Fruit fly (Drosophila melanogaster) whole organism, embryonic: ENCODE data around the gene Fum1.

Experiments used
- BEAF-32 ChIP-seq: fragments of 200-800 bp; sonication (Bioruptor generic); optimal IDR thresholded peaks from 3 replicates; lab custom pipeline; 2017; ENCODE audit warnings: missing biosample characterization, missing genetic modification characterization, mild to moderate bottlenecking, moderate library complexity, missing genetic modification reagents
- CG11504 ChIP-seq: fragments of 200-800 bp; sonication (Bioruptor generic); optimal IDR thresholded peaks from 3 replicates; lab custom pipeline; 2019; ENCODE audit warnings: missing biosample characterization, mild to moderate bottlenecking, missing genetic modification characterization, moderate library complexity
- CG12071 ChIP-seq: fragments of 200-800 bp; sonication (Bioruptor generic); optimal IDR thresholded peaks from 3 replicates; lab custom pipeline; 2018; ENCODE audit warnings: missing biosample characterization, mild to moderate bottlenecking, missing genetic modification characterization
- CG1233 ChIP-seq: fragments of 200-800 bp; sonication (Bioruptor generic); optimal IDR thresholded peaks from 4 replicates; lab custom pipeline; 2018; ENCODE audit warnings: missing biosample characterization, mild to moderate bottlenecking, missing genetic modification characterization
- CG12942 ChIP-seq: fragments of 200-800 bp; sonication (Bioruptor generic); optimal IDR thresholded peaks from 3 replicates; lab custom pipeline; 2016; ENCODE audit warnings: missing biosample characterization, missing genetic modification characterization
- CG13894 ChIP-seq: fragments of 200-800 bp; sonication (Bioruptor generic); optimal IDR thresholded peaks from 3 replicates; lab custom pipeline; 2018; ENCODE audit warnings: missing biosample characterization, mild to moderate bottlenecking, missing genetic modification characterization, moderate library complexity
- CG14667 ChIP-seq: fragments of 200-800 bp; sonication (Bioruptor generic); IDR thresholded peaks from 2 replicates; pipeline ENCODE4 v1.3.6; 2022; ENCODE audit warnings: missing biosample characterization, missing genetic modification characterization
- CG17912 ChIP-seq: fragments of 200-800 bp; sonication (Bioruptor generic); optimal IDR thresholded peaks from 2 replicates; lab custom pipeline; 2018; ENCODE audit warnings: missing biosample characterization, mild to moderate bottlenecking, missing genetic modification characterization
- CG32532 ChIP-seq: fragments of 200-800 bp; sonication (Bioruptor generic); IDR thresholded peaks from 2 replicates; pipeline ENCODE4 v1.3.6; 2022; ENCODE audit warnings: missing biosample characterization, missing genetic modification characterization
- CG3407 ChIP-seq: fragments of 200-800 bp; sonication (Bioruptor generic); optimal IDR thresholded peaks from 2 replicates; lab custom pipeline; 2018; ENCODE audit warnings: missing biosample characterization, mild to moderate bottlenecking, missing genetic modification characterization
- CG5245 ChIP-seq: fragments of 200-800 bp; sonication (Bioruptor generic); optimal IDR thresholded peaks from 3 replicates; lab custom pipeline; 2016; ENCODE audit warnings: missing biosample characterization, missing genetic modification characterization
- CG5953 ChIP-seq: fragments of 200-800 bp; sonication (Bioruptor generic); IDR thresholded peaks from 2 replicates; pipeline ENCODE4 v1.3.6; 2022; ENCODE audit warnings: missing biosample characterization, missing genetic modification characterization
- CG6654 ChIP-seq: fragments of 200-800 bp; sonication (Bioruptor generic); optimal IDR thresholded peaks from 2 replicates; lab custom pipeline; 2017; ENCODE audit warnings: missing biosample characterization, mild to moderate bottlenecking, missing genetic modification characterization
- CG6683 ChIP-seq: fragments of 200-800 bp; sonication (Bioruptor generic); optimal IDR thresholded peaks from 2 replicates; lab custom pipeline; 2017; ENCODE audit warnings: missing biosample characterization, mild to moderate bottlenecking, missing genetic modification characterization, missing genetic modification reagents
- CG7372 ChIP-seq: fragments of 200-800 bp; sonication (Bioruptor generic); IDR thresholded peaks from 2 replicates; pipeline ENCODE4 v1.3.6; 2022; ENCODE audit warnings: missing biosample characterization, missing genetic modification characterization
- CG7839 ChIP-seq: fragments of 200-800 bp; sonication (Bioruptor generic); optimal IDR thresholded peaks from 3 replicates; lab custom pipeline; 2018; ENCODE audit warnings: missing biosample characterization, mild to moderate bottlenecking, missing genetic modification characterization, moderate library complexity
- CG9437 ChIP-seq: fragments of 200-800 bp; sonication (Bioruptor generic); optimal IDR thresholded peaks from 2 replicates; lab custom pipeline; 2018; ENCODE audit warnings: missing biosample characterization, mild to moderate bottlenecking, missing genetic modification characterization
- D19B ChIP-seq: fragments of 200-800 bp; sonication (Bioruptor generic); optimal IDR thresholded peaks from 2 replicates; lab custom pipeline; 2017; ENCODE audit warnings: missing biosample characterization, mild to moderate bottlenecking, missing genetic modification characterization
- Dip2 ChIP-seq: fragments of 200-800 bp; sonication (Bioruptor generic); IDR thresholded peaks from 2 replicates; pipeline ENCODE4 v1.3.6; 2022; ENCODE audit warnings: missing biosample characterization, missing genetic modification characterization
- Doc2 ChIP-seq: fragments of 200-800 bp; sonication (Bioruptor generic); IDR thresholded peaks from 2 replicates; pipeline ENCODE4 v1.3.6; 2022; ENCODE audit warnings: missing biosample characterization, missing genetic modification characterization
- E2f2 ChIP-seq: fragments of 200-800 bp; sonication (Bioruptor generic); IDR thresholded peaks from 2 replicates; pipeline ENCODE4 v1.3.6; 2022; ENCODE audit warnings: missing biosample characterization, missing genetic modification characterization
- HLH3B ChIP-seq: fragments of 200-800 bp; sonication (Bioruptor generic); IDR thresholded peaks from 2 replicates; pipeline ENCODE4 v1.3.6; 2022; ENCODE audit warnings: missing biosample characterization, missing genetic modification characterization
- Jarid2 ChIP-seq: fragments of 200-800 bp; sonication (Bioruptor generic); optimal IDR thresholded peaks from 3 replicates; lab custom pipeline; 2017; ENCODE audit warnings: mild to moderate bottlenecking, missing biosample characterization, missing genetic modification reagents, missing genetic modification characterization
- Lhr ChIP-seq: fragments of 200-800 bp; sonication (Bioruptor generic); optimal IDR thresholded peaks from 3 replicates; lab custom pipeline; 2017; ENCODE audit warnings: mild to moderate bottlenecking, missing biosample characterization, missing genetic modification reagents, missing genetic modification characterization
- Med ChIP-seq: fragments of 200-800 bp; sonication (Bioruptor generic); peaks from one replicate; lab custom pipeline; 2016; ENCODE audit warnings: missing biosample characterization, missing genetic modification characterization, mild to moderate bottlenecking, inconsistent platforms, moderate library complexity
- NC2β ChIP-seq: fragments of 200-800 bp; sonication (Bioruptor generic); optimal IDR thresholded peaks from 2 replicates; lab custom pipeline; 2016; ENCODE audit warnings: missing biosample characterization, missing genetic modification characterization
- Nf-YA ChIP-seq: fragments of 200-800 bp; sonication (Bioruptor generic); IDR thresholded peaks from 2 replicates; pipeline ENCODE4 v1.3.6; 2022; ENCODE audit warnings: missing biosample characterization, missing genetic modification characterization
- Nf-YB ChIP-seq: fragments of 200-800 bp; sonication (Bioruptor generic); optimal IDR thresholded peaks from 3 replicates; lab custom pipeline; 2019; ENCODE audit warnings: missing biosample characterization, mild to moderate bottlenecking, missing genetic modification characterization, moderate library complexity
- PHDP ChIP-seq: fragments of 200-800 bp; sonication (Bioruptor generic); optimal IDR thresholded peaks from 3 replicates; lab custom pipeline; 2018; ENCODE audit warnings: missing biosample characterization, mild to moderate bottlenecking, missing genetic modification characterization, moderate library complexity
- Spps ChIP-seq: fragments of 200-800 bp; sonication (Bioruptor generic); optimal IDR thresholded peaks from 2 replicates; lab custom pipeline; 2018; ENCODE audit warnings: missing biosample characterization, mild to moderate bottlenecking, missing genetic modification characterization
- Usf ChIP-seq: fragments of 200-800 bp; sonication (Bioruptor generic); optimal IDR thresholded peaks from 2 replicates; lab custom pipeline; 2017; ENCODE audit warnings: missing genotype, missing biosample characterization, missing genetic modification characterization
- abd-A ChIP-seq: fragments of 200-800 bp; sonication (Bioruptor generic); optimal IDR thresholded peaks from 3 replicates; lab custom pipeline; 2019; ENCODE audit warnings: missing biosample characterization, mild to moderate bottlenecking, missing genetic modification characterization, moderate library complexity
- amos ChIP-seq: fragments of 200-800 bp; sonication (Bioruptor generic); IDR thresholded peaks from 2 replicates; pipeline ENCODE4 v1.3.6; 2022; ENCODE audit warnings: missing biosample characterization, missing genetic modification characterization; ENCODE audit not compliant: partially characterized antibody
- chm ChIP-seq: fragments of 200-800 bp; sonication (Bioruptor generic); IDR thresholded peaks from 2 replicates; pipeline ENCODE4 v1.3.6; 2022; ENCODE audit warnings: missing biosample characterization, missing genetic modification characterization
- corto ChIP-seq: fragments of 200-800 bp; sonication (Bioruptor generic); optimal IDR thresholded peaks from 2 replicates; lab custom pipeline; 2016; ENCODE audit warnings: missing biosample characterization, mild to moderate bottlenecking, missing genetic modification characterization, moderate library complexity
- cwo ChIP-seq: fragments of 200-800 bp; sonication (Bioruptor generic); optimal IDR thresholded peaks from 3 replicates; lab custom pipeline; 2017; ENCODE audit warnings: missing biosample characterization, missing genetic modification characterization, mild to moderate bottlenecking, moderate library complexity, missing genetic modification reagents
- danr ChIP-seq: fragments of 200-800 bp; sonication (Bioruptor generic); IDR thresholded peaks from 2 replicates; pipeline ENCODE4 v1.3.6; 2022; ENCODE audit warnings: missing biosample characterization, missing genetic modification characterization
- dpn ChIP-seq, 2 experiments: fragments of 200-800 bp; sonication (Bioruptor generic); optimal IDR thresholded peaks; 3 replicates each; lab custom pipeline; 2016; ENCODE audit warnings: missing biosample characterization in 2 of 2, missing genetic modification characterization in 2 of 2
- eyg ChIP-seq: fragments of 200-800 bp; sonication (Bioruptor generic); optimal IDR thresholded peaks from 3 replicates; lab custom pipeline; 2016; ENCODE audit warnings: missing biosample characterization, missing genetic modification characterization
- hb ChIP-seq: fragments of 200-800 bp; sonication (Bioruptor generic); IDR thresholded peaks from 3 replicates; pipeline ENCODE4 v1.3.6; 2022; ENCODE audit warnings: missing biosample characterization, missing genetic modification characterization; ENCODE audit not compliant: partially characterized antibody
- lmd ChIP-seq: fragments of 200-800 bp; sonication (Bioruptor generic); IDR thresholded peaks from 2 replicates; pipeline ENCODE4 v1.3.6; 2022; ENCODE audit warnings: missing biosample characterization, missing genetic modification characterization
- luna ChIP-seq: fragments of 200-800 bp; sonication (Bioruptor generic); optimal IDR thresholded peaks from 2 replicates; lab custom pipeline; 2016; ENCODE audit warnings: missing biosample characterization, missing genetic modification characterization
- nom ChIP-seq: fragments of 200-800 bp; sonication (Bioruptor generic); optimal IDR thresholded peaks from 2 replicates; lab custom pipeline; 2017; ENCODE audit warnings: missing biosample characterization, missing genetic modification characterization, mild to moderate bottlenecking, moderate library complexity, missing genetic modification reagents
- pb ChIP-seq: fragments of 200-800 bp; sonication (Bioruptor generic); optimal IDR thresholded peaks from 3 replicates; lab custom pipeline; 2016; ENCODE audit warnings: missing biosample characterization, missing genetic modification characterization
- pfk ChIP-seq: fragments of 200-800 bp; sonication (Bioruptor generic); optimal IDR thresholded peaks from 2 replicates; lab custom pipeline; 2018; ENCODE audit warnings: missing biosample characterization, mild to moderate bottlenecking, missing genetic modification characterization, moderate library complexity
- ro ChIP-seq: fragments of 200-800 bp; sonication (Bioruptor generic); IDR thresholded peaks from 2 replicates; pipeline ENCODE4 v1.3.6; 2022; ENCODE audit warnings: missing biosample characterization, missing genetic modification characterization
- sima ChIP-seq: fragments of 200-800 bp; sonication (Bioruptor generic); optimal IDR thresholded peaks from 2 replicates; lab custom pipeline; 2016; ENCODE audit warnings: missing biosample characterization, missing genetic modification characterization
- stc ChIP-seq: fragments of 200-800 bp; sonication (Bioruptor generic); IDR thresholded peaks from 2 replicates; pipeline ENCODE4 v1.3.6; 2022; ENCODE audit warnings: missing biosample characterization, missing genetic modification characterization
- tap ChIP-seq: fragments of 200-800 bp; optimal IDR thresholded peaks from 3 replicates; lab custom pipeline; 2019; ENCODE audit warnings: missing biosample characterization, mild to moderate bottlenecking, missing genetic modification characterization, moderate library complexity
- toy ChIP-seq: fragments of 200-800 bp; sonication (Bioruptor generic); IDR thresholded peaks from 2 replicates; pipeline ENCODE4 v1.3.6; 2022; ENCODE audit warnings: missing biosample characterization, missing genetic modification characterization

Gene Fum1

dm6 chrX:6711295-6711694, 33.1 kb downstream of the Fum1 start (continued):
- TF ChIP-seq Med (GFP tag; lab: Kevin White, UChicago): peak; percentile 98
- no peak for TF ChIP-seq Dip2
- peak; percentile 31 for TF ChIP-seq CG6654 (GFP tag; lab: Kevin White, UChicago)
- peak; percentile 33 for TF ChIP-seq Jarid2 (GFP tag; lab: Kevin White, UChicago)
- TF ChIP-seq eyg (GFP tag; lab: Kevin White, UChicago): peak; percentile 69
- TF ChIP-seq CG1233 (GFP tag; lab: Kevin White, UChicago): peak; percentile 77
- TF ChIP-seq CG12942 (GFP tag; lab: Kevin White, UChicago): peak; percentile 49
- TF ChIP-seq chm (GFP tag; lab: Robert Waterston, UW): peak; percentile 77; the same call in 1 of the 2 replicates
- peak; percentile 78 for TF ChIP-seq tap (tag; lab: Kevin White, UChicago)
- peak; percentile 68 for TF ChIP-seq CG6683 (GFP tag; lab: Kevin White, UChicago)
- TF ChIP-seq CG5245: peak; percentile 51
- TF ChIP-seq D19B: peak; percentile 45
- no peak for TF ChIP-seq hb (GFP tag; lab: Robert Waterston, UW)
- peak; percentile 92 for TF ChIP-seq cwo (GFP tag; lab: Kevin White, UChicago)
- TF ChIP-seq lmd (GFP tag; lab: Robert Waterston, UW): peak; percentile 83
- no peak for TF ChIP-seq amos (GFP tag; lab: Robert Waterston, UW)
- TF ChIP-seq Spps (tag; lab: Kevin White, UChicago): peak; percentile 60
- TF ChIP-seq Doc2 (GFP tag; lab: Robert Waterston, UW): no peak
- TF ChIP-seq corto (GFP tag; lab: Kevin White, UChicago): peak; percentile 45
- peak; percentile 79 for TF ChIP-seq CG32532
- TF ChIP-seq NC2β (GFP tag; lab: Kevin White, UChicago): peak; percentile 73
- TF ChIP-seq CG11504 (tag; lab: Kevin White, UChicago): peak; percentile 87
- peak; percentile 79 for TF ChIP-seq CG13894
- no peak for TF ChIP-seq pfk (GFP tag; lab: Kevin White, UChicago)
- no peak for TF ChIP-seq ro (GFP tag; lab: Robert Waterston, UW)
- TF ChIP-seq abd-A (tag; lab: Kevin White, UChicago): no peak
- peak; percentile 61 for TF ChIP-seq E2f2 (GFP tag; lab: Robert Waterston, UW)
- TF ChIP-seq nom (GFP tag; lab: Kevin White, UChicago): peak; percentile 41
- peak; percentile 84 for TF ChIP-seq HLH3B (GFP tag; lab: Robert Waterston, UW)
- TF ChIP-seq danr: peak; percentile 42; the same call in 1 of the 2 replicates
- peak; percentile 88 for TF ChIP-seq CG7839 (tag; lab: Kevin White, UChicago)
- TF ChIP-seq Nf-YB (GFP tag; lab: Kevin White, UChicago): peak; percentile 61
- TF ChIP-seq PHDP (tag; lab: Kevin White, UChicago): peak; percentile 87
- 0 out of 2 replicates have a peak, but pooled peaks have one; percentile 4 for TF ChIP-seq CG5953 (GFP tag; lab: Robert Waterston, UW)
- TF ChIP-seq Usf: peak; percentile 27
- TF ChIP-seq toy (GFP tag; lab: Robert Waterston, UW): no peak
- peak; percentile 84 for TF ChIP-seq pb (GFP tag; lab: Kevin White, UChicago)
- 0 out of 2 replicates have a peak, but pooled peaks have one; percentile 35 for TF ChIP-seq CG7372 (GFP tag; lab: Robert Waterston, UW)
- no peak for TF ChIP-seq BEAF-32 (GFP tag; lab: Kevin White, UChicago)
- peak; percentile 66 for TF ChIP-seq CG9437 (GFP tag; lab: Kevin White, UChicago)
- TF ChIP-seq sima: no peak
- TF ChIP-seq CG14667 (GFP tag; lab: Robert Waterston, UW): peak; percentile 44; the same call in 1 of the 2 replicates
- TF ChIP-seq Nf-YA: peak; percentile 45; the same call in 1 of the 2 replicates
- peak; percentile 48 for TF ChIP-seq stc (GFP tag; lab: Robert Waterston, UW)
- peak; percentile 78 to 85 for TF ChIP-seq dpn (GFP tag; optimal IDR thresholded peaks at IDR 0.05; lab: Kevin White, UChicago)
- TF ChIP-seq luna (GFP tag; lab: Kevin White, UChicago): peak; percentile 35
- no peak for TF ChIP-seq CG17912 (GFP tag; lab: Kevin White, UChicago)
- peak; percentile 80 for TF ChIP-seq CG12071 (GFP tag; lab: Kevin White, UChicago)
- peak; percentile 36 for TF ChIP-seq Lhr (GFP tag; lab: Kevin White, UChicago)
- peak; percentile 55 for TF ChIP-seq CG3407 (GFP tag; lab: Kevin White, UChicago)
